Fruit fly (Drosophila melanogaster) whole organism: Measurements from ENCODE around the gene Hsp26.

Experiments used
- CG8478 ChIP-seq: fragments of >200 bp; optimal IDR thresholded peaks from 2 replicates; lab custom pipeline; 2018; ENCODE audit warnings: inconsistent platforms
- Dll ChIP-seq: fragments of >200 bp; optimal IDR thresholded peaks from 2 replicates; lab custom pipeline; 2017
- EcR ChIP-seq, 2 experiments: fragments of >200 bp; optimal IDR thresholded peaks; 2 replicates each; lab custom pipeline; 2017; ENCODE audit warnings: missing biosample characterization in 2 of 2, missing genetic modification characterization in 2 of 2, missing genetic modification reagents in 2 of 2
- pan ChIP-seq: fragments of >200 bp; optimal IDR thresholded peaks from 2 replicates; lab custom pipeline; 2017
- psq ChIP-seq: fragments of >200 bp; optimal IDR thresholded peaks from 2 replicates; lab custom pipeline; 2017
- usp ChIP-seq: fragments of >200 bp; optimal IDR thresholded peaks from 2 replicates; lab custom pipeline; 2017; ENCODE audit warnings: missing biosample characterization, missing genetic modification characterization, mixed read lengths

Hsp26 gene

DNA sequence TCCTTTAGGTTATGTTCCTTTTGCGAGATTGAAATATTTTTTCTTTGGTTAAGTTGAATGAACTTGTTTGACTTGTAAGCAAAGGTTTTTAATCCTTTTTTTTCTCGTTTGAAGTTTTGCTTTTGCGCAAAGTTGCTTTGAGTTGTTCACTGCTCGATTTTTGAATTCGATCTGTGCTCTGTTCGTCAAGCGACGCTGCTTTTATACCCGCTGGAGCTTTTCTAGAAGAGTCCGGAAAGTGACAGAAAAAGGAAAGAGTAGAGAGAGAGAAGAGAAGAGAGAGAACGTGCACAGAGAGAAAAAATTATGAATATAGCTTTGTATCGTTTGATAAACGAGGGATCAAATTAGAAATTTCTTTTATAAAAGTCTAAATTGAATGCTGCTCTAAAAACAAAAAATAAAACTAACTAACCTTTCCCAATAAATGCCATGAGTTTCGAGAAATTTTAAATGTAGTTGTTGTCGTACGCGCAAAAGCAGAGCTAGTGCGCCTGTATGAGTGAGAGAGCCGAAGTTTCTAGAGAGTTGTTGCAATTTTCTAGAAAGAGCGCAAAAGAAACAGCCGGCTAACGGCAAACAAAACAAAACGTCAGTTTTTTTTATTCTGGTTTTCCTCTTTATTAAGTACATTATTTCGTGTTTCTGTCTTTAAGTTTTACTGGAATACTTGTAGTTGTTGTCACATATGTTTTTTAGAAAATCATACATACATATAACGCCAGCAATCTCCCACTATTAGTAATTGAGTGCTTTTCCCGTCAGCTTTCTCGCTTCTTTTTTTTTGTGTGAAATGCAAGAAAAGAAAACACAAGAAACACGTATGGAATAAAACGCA lies at the start of gene Hsp26:
Gene Hsp26, minus strand, starts transcription at position 230 of the 838 bp plus-strand sequence.
- peak; percentile 74 to 96 for TF ChIP-seq EcR (GFP tag; optimal IDR thresholded peaks at IDR 0.05; lab: Kevin White, UChicago)
- no peak for TF ChIP-seq usp (GFP tag; lab: Kevin White, UChicago)

- TF ChIP-seq psq (lab: Kevin White, UChicago) (no peak), usp (GFP tag; lab: Kevin White, UChicago) (no peak), CG8478 (no peak), Dll (lab: Kevin White, UChicago) (no peak), pan (no peak), EcR (GFP tag; optimal IDR thresholded peaks at IDR 0.05; lab: Kevin White, UChicago) (no peak)
Observed at dm6 chr3L:9426656-9427294, 49.5 kb upstream of the Hsp26 start, which contains the start of the genes Atat and Shc. Gene Atat, minus strand, starts transcription at chr3L:9426758. Gene Shc, plus strand, starts transcription at chr3L:9427010.

dm6 chr3L:9425838-9426237 lies 48.6 kb upstream of the Hsp26 start:
- TF ChIP-seq usp (GFP tag; lab: Kevin White, UChicago) (no peak), psq (lab: Kevin White, UChicago) (no peak), CG8478 (no peak), Dll (lab: Kevin White, UChicago) (no peak), EcR (GFP tag; optimal IDR thresholded peaks at IDR 0.05; lab: Kevin White, UChicago) (no peak), pan (no peak)

DNA sequence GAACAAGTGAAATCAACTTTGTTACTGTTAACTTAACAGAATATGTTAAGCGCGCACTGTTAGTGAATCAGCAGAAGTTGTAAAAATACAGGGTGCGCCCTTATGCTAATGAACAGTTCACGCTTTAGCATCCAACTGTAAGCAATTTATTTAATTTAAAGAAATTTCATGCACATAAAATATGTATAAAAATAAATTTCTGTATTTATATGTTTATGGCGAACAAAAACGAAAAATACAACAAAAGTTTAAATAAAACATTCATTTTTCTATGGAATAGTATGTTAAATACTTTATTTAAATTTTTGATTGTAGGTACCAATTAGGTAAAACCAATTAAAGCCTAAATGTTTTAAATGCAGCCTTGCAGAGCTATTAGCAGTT lies 47.3 kb upstream of the Hsp26 start:
- TF ChIP-seq Dll (lab: Kevin White, UChicago) = no peak
- no peak for TF ChIP-seq CG8478
- TF ChIP-seq EcR (GFP tag; optimal IDR thresholded peaks at IDR 0.05; lab: Kevin White, UChicago) = no peak
- no peak for TF ChIP-seq usp (GFP tag; lab: Kevin White, UChicago)
- no peak for TF ChIP-seq psq (lab: Kevin White, UChicago)
- TF ChIP-seq pan = no peak

- no peak for TF ChIP-seq Dll (lab: Kevin White, UChicago)
Observed at dm6 chr3L:9423757-9424527, 46.7 kb upstream of the Hsp26 start.

DNA sequence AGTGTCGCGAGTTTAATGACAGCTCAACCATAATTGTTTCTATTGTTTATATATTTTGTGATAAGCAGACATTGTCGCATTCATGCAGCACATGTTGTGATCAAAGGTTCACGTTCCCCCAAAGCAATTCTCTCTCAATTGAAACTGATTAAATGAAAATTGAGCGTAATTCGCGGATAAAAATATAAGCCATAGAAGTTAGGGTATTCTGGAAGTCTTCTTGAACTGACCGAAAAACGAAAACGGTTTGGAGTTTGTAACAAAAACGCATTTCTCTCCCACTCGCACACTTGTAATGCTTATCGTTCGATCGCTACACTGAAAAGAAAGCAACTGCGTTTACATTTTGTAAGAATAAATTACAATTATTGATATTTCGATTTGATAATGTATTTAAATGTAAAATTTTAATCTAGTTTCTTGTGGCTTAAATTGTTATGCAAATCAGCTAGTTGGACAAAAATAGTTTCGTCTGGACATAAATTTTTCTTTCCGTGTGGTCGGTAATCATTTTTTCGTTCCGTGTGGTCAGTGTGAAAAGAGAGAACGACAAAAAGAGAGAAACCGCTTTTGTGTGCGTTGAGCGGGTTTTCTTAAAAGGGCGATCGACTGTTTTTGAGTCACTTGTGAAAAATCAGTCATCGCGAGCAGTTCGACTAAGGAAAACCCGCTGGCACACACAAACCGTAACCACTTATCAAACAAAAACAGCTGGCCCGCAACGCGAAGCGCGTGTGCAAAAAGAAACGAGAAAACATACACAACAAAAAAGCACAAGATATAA lies 45.6 kb upstream of the Hsp26 start, which contains the start of gene aay:
Gene aay, plus strand, starts transcription at position 618 of the 784 bp plus-strand sequence.
- TF ChIP-seq pan (no peak), EcR (GFP tag; optimal IDR thresholded peaks at IDR 0.05; lab: Kevin White, UChicago) (no peak), CG8478 (no peak)

dm6 chr3L:9422135-9422534 lies 44.9 kb upstream of the Hsp26 start:
- no peak for TF ChIP-seq EcR (GFP tag; optimal IDR thresholded peaks at IDR 0.05; lab: Kevin White, UChicago)
- TF ChIP-seq usp (GFP tag; lab: Kevin White, UChicago) = no peak
- no peak for TF ChIP-seq Dll (lab: Kevin White, UChicago)
- TF ChIP-seq CG8478 = no peak
- no peak for TF ChIP-seq pan
- TF ChIP-seq psq (lab: Kevin White, UChicago) = no peak

dm6 chr3L:9421621-9422020 lies 44.4 kb upstream of the Hsp26 start:
- TF ChIP-seq CG8478 (no peak), Dll (lab: Kevin White, UChicago) (no peak), usp (GFP tag; lab: Kevin White, UChicago) (no peak), EcR (GFP tag; optimal IDR thresholded peaks at IDR 0.05; lab: Kevin White, UChicago) (no peak), pan (no peak), psq (lab: Kevin White, UChicago) (no peak)

dm6 chr3L:9420819-9421130 lies 43.5 kb upstream of the Hsp26 start:
- TF ChIP-seq EcR (GFP tag; optimal IDR thresholded peaks at IDR 0.05; lab: Kevin White, UChicago) = no peak
- no peak for TF ChIP-seq Dll (lab: Kevin White, UChicago)
- TF ChIP-seq usp (GFP tag; lab: Kevin White, UChicago) = no peak
- no peak for TF ChIP-seq psq (lab: Kevin White, UChicago)
- TF ChIP-seq CG8478 = no peak
- no peak for TF ChIP-seq pan

dm6 chr3L:9420054-9420818 lies 43.0 kb upstream of the Hsp26 start:
- TF ChIP-seq Dll (lab: Kevin White, UChicago) (no peak), usp (GFP tag; lab: Kevin White, UChicago) (no peak), EcR (GFP tag; optimal IDR thresholded peaks at IDR 0.05; lab: Kevin White, UChicago) (no peak), pan (no peak), psq (lab: Kevin White, UChicago) (no peak), CG8478 (no peak)

DNA sequence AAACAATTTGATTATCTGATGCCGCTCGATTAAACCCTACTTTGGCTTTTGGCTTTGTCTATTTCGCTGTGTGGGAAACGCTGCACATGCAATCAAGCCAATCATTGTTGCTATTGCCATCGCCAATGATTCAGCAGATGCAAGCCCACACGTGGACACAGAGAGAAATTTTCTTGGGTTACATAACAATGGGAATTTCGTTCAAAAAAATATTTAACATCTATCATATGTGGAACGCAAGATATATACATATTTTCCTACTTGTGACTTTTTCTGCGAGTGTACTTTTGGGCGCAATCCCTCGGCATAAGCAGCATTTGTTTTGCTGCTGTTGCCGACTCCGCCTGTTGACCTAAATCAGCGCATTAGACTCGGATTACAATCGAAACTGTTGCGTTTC lies 42.1 kb upstream of the Hsp26 start:
- TF ChIP-seq EcR (GFP tag; optimal IDR thresholded peaks at IDR 0.05; lab: Kevin White, UChicago) (no peak), usp (GFP tag; lab: Kevin White, UChicago) (no peak)
